Fruit fly (Drosophila melanogaster) whole organism, adult: Measurements from ENCODE around the gene sturkopf.

Experiments
- CG11617 ChIP-seq: fragments of 200-800 bp; sonication (Bioruptor generic); optimal IDR thresholded peaks from 2 replicates; lab custom pipeline; 2017; ENCODE audit warnings: mild to moderate bottlenecking, missing biosample characterization, missing genetic modification reagents, missing genetic modification characterization
- CG12768 ChIP-seq: fragments of 200-800 bp; sonication (Bioruptor generic); optimal IDR thresholded peaks from 2 replicates; lab custom pipeline; 2017; ENCODE audit warnings: missing biosample characterization, missing genetic modification characterization, mild to moderate bottlenecking, moderate library complexity, missing genetic modification reagents
- CG14711 ChIP-seq: fragments of 200-800 bp; sonication (Bioruptor generic); optimal IDR thresholded peaks from 2 replicates; lab custom pipeline; 2018; ENCODE audit warnings: missing biosample characterization, mild to moderate bottlenecking, missing genetic modification characterization, moderate library complexity
- CG1620 ChIP-seq: fragments of 200-800 bp; sonication (Bioruptor generic); optimal IDR thresholded peaks from 2 replicates; lab custom pipeline; 2016; ENCODE audit warnings: missing biosample characterization, missing genetic modification characterization
- CG33017 ChIP-seq: fragments of 200-800 bp; sonication (Bioruptor generic); optimal IDR thresholded peaks from 2 replicates; lab custom pipeline; 2018; ENCODE audit warnings: missing biosample characterization, mild to moderate bottlenecking, missing genetic modification characterization, moderate library complexity
- CG5204 ChIP-seq: fragments of 200-800 bp; sonication (Bioruptor generic); optimal IDR thresholded peaks from 2 replicates; lab custom pipeline; 2016; ENCODE audit warnings: missing biosample characterization, missing genetic modification characterization
- CG7045 ChIP-seq: fragments of 200-800 bp; sonication (Bioruptor generic); optimal IDR thresholded peaks from 2 replicates; lab custom pipeline; 2017; ENCODE audit warnings: missing biosample characterization, mild to moderate bottlenecking, missing genetic modification characterization
- CG7101 ChIP-seq: fragments of 200-800 bp; sonication (Bioruptor generic); optimal IDR thresholded peaks from 2 replicates; lab custom pipeline; 2018; ENCODE audit warnings: missing biosample characterization, mild to moderate bottlenecking, missing genetic modification characterization, moderate library complexity
- Clk ChIP-seq: fragments of 200-800 bp; sonication (Bioruptor generic); optimal IDR thresholded peaks from 2 replicates; lab custom pipeline; 2017; ENCODE audit warnings: missing biosample characterization, missing genetic modification characterization
- Crg-1 ChIP-seq: fragments of 200-800 bp; sonication (Bioruptor generic); optimal IDR thresholded peaks from 2 replicates; lab custom pipeline; 2016; ENCODE audit warnings: missing biosample characterization, missing genetic modification characterization
- Hr96 ChIP-seq: fragments of 200-800 bp; sonication (Bioruptor generic); optimal IDR thresholded peaks from 2 replicates; lab custom pipeline; 2016; ENCODE audit warnings: missing biosample characterization, missing genetic modification characterization
- Mnt ChIP-seq: fragments of 200-800 bp; sonication (Bioruptor generic); optimal IDR thresholded peaks from 2 replicates; lab custom pipeline; 2016; ENCODE audit warnings: missing biosample characterization, mild to moderate bottlenecking, missing genetic modification characterization
- bab1 ChIP-seq: fragments of 200-800 bp; sonication (Bioruptor generic); optimal IDR thresholded peaks from 3 replicates; lab custom pipeline; 2019; ENCODE audit warnings: missing biosample characterization, mild to moderate bottlenecking, missing genetic modification characterization, moderate library complexity
- cic ChIP-seq: fragments of 200-800 bp; sonication (Bioruptor generic); optimal IDR thresholded peaks from 2 replicates; lab custom pipeline; 2017; ENCODE audit warnings: missing biosample characterization, mild to moderate bottlenecking, missing genetic modification characterization, moderate library complexity
- cnc ChIP-seq, 2 experiments: fragments of >200 bp; optimal IDR thresholded peaks; 2 replicates each; lab custom pipeline; 2017
- kay ChIP-seq: fragments of 200-800 bp; sonication (Bioruptor generic); peaks from one replicate; lab custom pipeline; 2016; ENCODE audit warnings: missing biosample characterization, missing genetic modification characterization, borderline replicate concordance
- ovo ChIP-seq: fragments of 200-800 bp; sonication (Bioruptor generic); optimal IDR thresholded peaks from 2 replicates; lab custom pipeline; 2016; ENCODE audit warnings: missing biosample characterization, missing genetic modification characterization
- pad ChIP-seq: fragments of 200-800 bp; sonication (Bioruptor generic); optimal IDR thresholded peaks from 3 replicates; lab custom pipeline; 2017; ENCODE audit warnings: missing biosample characterization, missing genetic modification characterization, mild to moderate bottlenecking, moderate library complexity, missing genetic modification reagents
- tj ChIP-seq: fragments of 200-800 bp; sonication (Bioruptor generic); optimal IDR thresholded peaks from 3 replicates; lab custom pipeline; 2017; ENCODE audit warnings: missing biosample characterization, mild to moderate bottlenecking, missing genetic modification characterization, moderate library complexity
- toe ChIP-seq: fragments of 200-800 bp; sonication (Bioruptor generic); optimal IDR thresholded peaks from 2 replicates; lab custom pipeline; 2016; ENCODE audit warnings: missing biosample characterization, missing genetic modification characterization

Gene sturkopf

DNA sequence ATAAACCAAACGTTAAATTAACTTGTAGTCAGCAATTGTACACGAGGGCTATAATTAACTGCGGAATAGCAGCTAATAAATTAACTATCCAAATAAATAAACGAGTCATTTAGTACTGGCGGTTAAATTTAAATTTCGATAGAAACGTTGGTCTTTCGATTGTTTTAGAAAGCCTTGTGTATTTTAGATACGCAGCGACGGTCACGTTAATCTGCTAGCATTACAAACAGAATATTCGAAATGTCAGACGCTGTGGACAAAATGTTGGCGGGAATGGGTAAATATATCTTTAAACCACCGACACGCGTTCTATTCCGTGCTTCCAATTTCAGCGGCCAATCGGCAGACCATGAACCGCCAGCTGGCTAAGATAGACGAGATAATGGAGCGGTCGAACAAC, 18.4 kb upstream of the sturkopf start, which contains the start of gene msd1:
Gene msd1, plus strand, starts transcription at position 203 of the 400 bp plus-strand sequence.
- no peak for TF ChIP-seq bab1 (GFP tag; lab: Kevin White, UChicago)
- TF ChIP-seq Crg-1 = no peak
- no peak for TF ChIP-seq Hr96 (GFP tag; lab: Kevin White, UChicago)
- TF ChIP-seq CG11617 (GFP tag; lab: Kevin White, UChicago) = no peak
- no peak for TF ChIP-seq CG12768 (GFP tag; lab: Kevin White, UChicago)
- TF ChIP-seq ovo = no peak
- TF ChIP-seq CG1620 (GFP tag; lab: Kevin White, UChicago) = no peak
- no peak for TF ChIP-seq tj (GFP tag; lab: Kevin White, UChicago)
- no peak for TF ChIP-seq CG33017 (tag; lab: Kevin White, UChicago)
- no peak for TF ChIP-seq cic (GFP tag; lab: Kevin White, UChicago)
- TF ChIP-seq pad (GFP tag; lab: Kevin White, UChicago) = no peak
- no peak for TF ChIP-seq CG7045 (GFP tag; lab: Kevin White, UChicago)
- no peak for TF ChIP-seq toe (GFP tag; lab: Kevin White, UChicago)
- no peak for TF ChIP-seq CG5204 (GFP tag; lab: Kevin White, UChicago)
- no peak for TF ChIP-seq kay

DNA sequence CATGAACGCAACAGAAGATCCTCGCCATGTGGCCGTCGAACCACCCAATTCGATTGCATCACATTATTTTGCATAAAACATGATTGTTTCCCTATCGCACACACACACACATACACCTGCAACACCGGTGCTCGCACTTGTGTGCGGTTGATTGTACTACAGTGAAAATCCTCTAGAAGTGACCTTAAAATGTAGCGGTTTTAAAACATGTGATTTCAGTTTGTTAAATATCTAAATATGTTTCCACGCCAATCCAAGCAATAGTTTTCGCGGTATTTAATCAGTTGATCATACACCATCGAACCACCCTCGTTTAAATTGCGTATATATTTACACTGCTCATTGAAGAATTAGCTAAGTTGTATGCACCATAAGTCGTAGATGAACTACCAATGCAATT, 17.2 kb upstream of the sturkopf start:
- TF ChIP-seq bab1 (GFP tag; lab: Kevin White, UChicago) (no peak), Crg-1 (no peak), kay (no peak), Hr96 (GFP tag; lab: Kevin White, UChicago) (no peak), CG11617 (GFP tag; lab: Kevin White, UChicago) (no peak), CG12768 (GFP tag; lab: Kevin White, UChicago) (no peak), CG1620 (GFP tag; lab: Kevin White, UChicago) (no peak), pad (GFP tag; lab: Kevin White, UChicago) (no peak), cic (GFP tag; lab: Kevin White, UChicago) (no peak), Clk (GFP tag; lab: Kevin White, UChicago) (no peak), toe (GFP tag; lab: Kevin White, UChicago) (no peak), CG5204 (GFP tag; lab: Kevin White, UChicago) (no peak), Mnt (GFP tag; lab: Kevin White, UChicago) (no peak), CG7101 (tag; lab: Kevin White, UChicago) (peak; percentile 24), tj (GFP tag; lab: Kevin White, UChicago) (no peak), CG14711 (tag; lab: Kevin White, UChicago) (no peak), CG33017 (tag; lab: Kevin White, UChicago) (peak; percentile 20), ovo (no peak)

DNA sequence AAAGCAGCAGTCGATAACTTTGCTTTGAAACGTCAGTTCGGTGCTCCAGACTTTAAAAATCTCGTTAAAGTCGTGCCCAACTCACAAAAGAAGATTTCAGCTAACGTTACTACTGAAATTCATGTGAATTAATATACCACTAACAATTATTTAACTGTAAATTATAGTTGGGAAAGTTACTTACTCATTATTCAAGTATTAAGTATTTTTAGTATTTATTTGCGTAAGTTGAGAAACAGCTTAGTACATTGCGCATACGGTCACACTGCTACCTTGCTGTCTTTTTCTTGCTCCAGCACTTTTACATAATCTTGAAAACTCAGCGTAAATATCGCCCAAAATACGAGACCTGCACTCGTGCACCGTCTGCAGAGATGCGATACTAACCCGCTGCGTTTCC, 16.5 kb upstream of the sturkopf start, which contains the start of gene ND-ACP:
Gene ND-ACP, plus strand, starts transcription at position 226 of the 400 bp plus-strand sequence.
- TF ChIP-seq cic (GFP tag; lab: Kevin White, UChicago) (no peak), Crg-1 (no peak), Clk (GFP tag; lab: Kevin White, UChicago) (no peak), CG7101 (tag; lab: Kevin White, UChicago) (no peak), CG14711 (tag; lab: Kevin White, UChicago) (no peak), toe (GFP tag; lab: Kevin White, UChicago) (no peak), Hr96 (GFP tag; lab: Kevin White, UChicago) (no peak), pad (GFP tag; lab: Kevin White, UChicago) (peak; percentile 17), CG7045 (GFP tag; lab: Kevin White, UChicago) (no peak), Mnt (GFP tag; lab: Kevin White, UChicago) (peak; percentile 13), tj (GFP tag; lab: Kevin White, UChicago) (peak; percentile 46), cnc (optimal IDR thresholded peaks at IDR 0.05; lab: Kevin White, UChicago) (no peak)

DNA sequence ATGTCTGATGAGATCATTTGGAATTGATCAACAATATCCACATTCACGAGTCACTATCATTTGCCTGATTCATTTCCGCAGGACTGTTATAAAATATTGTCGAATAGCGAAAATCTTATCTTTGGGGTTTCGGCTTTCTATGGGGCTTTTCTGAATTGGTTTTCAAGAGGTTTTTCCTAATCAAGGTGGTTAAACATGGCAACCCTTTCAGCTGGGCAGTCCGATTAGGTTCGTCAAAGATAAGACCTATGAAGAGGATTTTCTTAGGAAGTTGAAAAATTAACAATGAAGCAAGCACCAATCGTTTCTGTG, 12.4 kb upstream of the sturkopf start:
- TF ChIP-seq CG5204 (GFP tag; lab: Kevin White, UChicago) (no peak), cic (GFP tag; lab: Kevin White, UChicago) (peak; percentile 22), CG7045 (GFP tag; lab: Kevin White, UChicago) (no peak), Hr96 (GFP tag; lab: Kevin White, UChicago) (no peak)

DNA sequence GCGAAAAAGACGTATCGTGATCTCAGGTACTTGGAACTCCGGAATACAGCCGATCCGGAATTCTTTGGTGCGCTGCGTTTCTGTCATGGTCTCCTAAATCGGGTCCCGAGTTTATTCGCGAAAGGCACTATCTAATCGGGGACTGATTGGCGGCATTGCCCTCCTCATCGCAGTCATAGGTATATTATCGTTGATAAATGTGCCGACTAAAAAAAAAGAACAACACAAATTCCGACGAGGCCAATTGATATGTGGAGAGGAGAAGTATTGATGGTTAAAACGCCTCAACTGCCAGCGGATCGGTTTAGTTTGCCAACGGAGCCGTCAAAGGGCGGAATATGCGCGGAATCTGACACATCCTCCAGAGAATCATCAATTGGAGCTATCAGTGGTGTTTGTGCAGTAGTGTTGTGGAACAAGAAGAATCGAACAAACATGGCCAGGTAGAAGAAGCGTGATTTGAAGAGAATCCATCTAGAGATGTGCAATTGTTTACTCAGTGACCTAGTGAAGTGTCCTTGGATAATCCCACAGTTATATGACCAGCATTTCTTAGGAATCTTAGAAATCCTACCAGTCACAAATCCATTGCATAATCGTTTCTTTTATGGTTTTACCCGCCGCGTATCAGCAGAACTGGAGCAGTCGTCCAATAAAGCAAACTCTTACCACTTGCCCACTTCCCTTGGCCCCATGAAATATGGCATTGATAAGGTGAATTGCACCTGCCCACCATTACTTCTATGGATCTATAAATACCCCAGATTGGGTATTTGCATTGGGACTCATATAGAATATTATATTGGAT, 11.8 kb upstream of the sturkopf start:
- TF ChIP-seq tj (GFP tag; lab: Kevin White, UChicago) (no peak), cnc (optimal IDR thresholded peaks at IDR 0.05; lab: Kevin White, UChicago) (no peak), cic (GFP tag; lab: Kevin White, UChicago) (peak; percentile 32), Mnt (GFP tag; lab: Kevin White, UChicago) (peak; percentile 18)

DNA sequence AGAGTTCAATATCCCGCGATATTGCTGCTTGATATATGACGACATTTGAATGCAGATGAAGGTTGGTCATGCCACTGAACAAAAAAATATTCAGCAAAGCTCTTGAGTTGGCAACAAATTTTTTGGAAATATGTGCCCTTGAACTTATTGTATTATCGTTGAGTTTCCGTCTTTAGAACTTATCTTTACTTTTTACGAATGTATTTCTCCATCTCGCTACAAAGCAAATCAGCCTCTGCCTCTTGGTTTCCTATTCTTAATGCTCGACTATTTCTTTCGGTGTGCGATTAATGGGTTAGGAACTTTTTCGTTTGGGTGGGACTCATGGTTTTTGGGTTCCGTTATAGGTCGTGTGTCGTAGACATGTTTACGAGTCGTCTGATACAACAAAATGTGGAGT, 10.0 kb upstream of the sturkopf start:
- TF ChIP-seq CG14711 (tag; lab: Kevin White, UChicago) = no peak
- no peak for TF ChIP-seq CG7101 (tag; lab: Kevin White, UChicago)
- TF ChIP-seq CG7045 (GFP tag; lab: Kevin White, UChicago) = no peak
- peak; percentile 38 for TF ChIP-seq tj (GFP tag; lab: Kevin White, UChicago)
- TF ChIP-seq toe (GFP tag; lab: Kevin White, UChicago) = no peak
- no peak for TF ChIP-seq Clk (GFP tag; lab: Kevin White, UChicago)
- no peak for TF ChIP-seq bab1 (GFP tag; lab: Kevin White, UChicago)
- TF ChIP-seq cnc (optimal IDR thresholded peaks at IDR 0.05; lab: Kevin White, UChicago) = no peak
